Worm (Caenorhabditis elegans) whole organism, L4 larva: ENCODE measurements around the gene oac-8.

Experiments
- D1046.2 ChIP-seq: fragments of 200-800 bp; sonication (Bioruptor generic); IDR thresholded peaks from 2 replicates; pipeline ENCODE4 v1.3.6; 2022; ENCODE audit warnings: missing genetic modification characterization, missing compliant biosample characterization
- F10B5.3 ChIP-seq: sonication (generic microtip); optimal IDR thresholded peaks from 2 replicates; lab custom pipeline; 2016; ENCODE audit warnings: mild to moderate bottlenecking, missing genetic modification characterization, missing compliant biosample characterization
- F26F4.8 ChIP-seq: fragments of 200-800 bp; sonication (Bioruptor generic); conservative IDR thresholded peaks from 2 replicates; pipeline ENCODE4 v1.3.6; 2022; ENCODE audit warnings: missing genetic modification characterization, missing compliant biosample characterization
- F44E2.7 ChIP-seq: fragments of 200-800 bp; sonication (Bioruptor generic); IDR thresholded peaks from 2 replicates; pipeline ENCODE4 v2.1.2; 2022; ENCODE audit warnings: missing genetic modification characterization, missing compliant biosample characterization
- T20F7.1 ChIP-seq: fragments of 200-800 bp; sonication (Bioruptor generic); optimal IDR thresholded peaks from 2 replicates; lab custom pipeline; 2018; ENCODE audit warnings: mild to moderate bottlenecking, missing genetic modification characterization, missing compliant biosample characterization
- T26A8.4 ChIP-seq: fragments of 200-800 bp; sonication (Bioruptor generic); IDR thresholded peaks from 2 replicates; pipeline ENCODE4 v1.3.6; 2022; ENCODE audit warnings: missing genetic modification characterization, missing compliant biosample characterization
- Y75B8A.6 ChIP-seq: fragments of 200-800 bp; sonication (Bioruptor generic); IDR thresholded peaks from 2 replicates; pipeline ENCODE4 v1.3.6; 2022; ENCODE audit warnings: missing genetic modification reagents, missing genetic modification characterization, missing compliant biosample characterization
- aha-1 ChIP-seq: fragments of 150-350 bp; peaks from one replicate; lab custom pipeline; 2014; ENCODE audit warnings: missing biosample characterization, missing genetic modification characterization
- arid-1 ChIP-seq: fragments of 200-800 bp; sonication (Bioruptor generic); conservative IDR thresholded peaks from 2 replicates; pipeline ENCODE4 v1.3.6; 2022; ENCODE audit warnings: missing genetic modification reagents, missing genetic modification characterization, missing compliant biosample characterization
- attf-4 ChIP-seq: sonication (generic microtip); optimal IDR thresholded peaks from 3 replicates; lab custom pipeline; 2017; ENCODE audit warnings: missing biosample characterization, missing genetic modification characterization
- ceh-62 ChIP-seq: sonication (generic microtip); optimal IDR thresholded peaks from 2 replicates; lab custom pipeline; 2017; ENCODE audit warnings: missing biosample characterization, missing genetic modification characterization
- cey-2 ChIP-seq: sonication (generic microtip); optimal IDR thresholded peaks from 3 replicates; lab custom pipeline; 2017; ENCODE audit warnings: missing genetic modification characterization, mild to moderate bottlenecking, missing compliant biosample characterization, antibody characterized with exemption, borderline replicate concordance; ENCODE audit not compliant: insufficient read depth
- ctbp-1 ChIP-seq: fragments of 200-800 bp; sonication (Bioruptor generic); IDR thresholded peaks from 2 replicates; pipeline ENCODE4 v1.3.6; 2022; ENCODE audit warnings: missing genetic modification reagents, missing genetic modification characterization, missing compliant biosample characterization
- daf-16 ChIP-seq, 3 experiments: sonication (generic microtip); optimal IDR thresholded peaks; 2 replicates each; lab custom pipeline; 2016 to 2017; ENCODE audit warnings: missing genetic modification characterization in 3 of 3, missing genetic modification reagents in 3 of 3, mild to moderate bottlenecking in 2 of 3, missing compliant biosample characterization in 2 of 3, missing biosample characterization in 1 of 3, moderate library complexity in 1 of 3
- daf-8 ChIP-seq: fragments of 200-800 bp; sonication (Bioruptor generic); IDR thresholded peaks from 2 replicates; pipeline ENCODE4 v1.3.6; 2022; ENCODE audit warnings: missing genetic modification characterization, missing compliant biosample characterization
- dmd-8 ChIP-seq: fragments of 200-800 bp; sonication (Bioruptor generic); IDR thresholded peaks from 2 replicates; pipeline ENCODE4 v1.3.6; 2022; ENCODE audit warnings: missing genetic modification characterization, missing compliant biosample characterization
- fos-1 ChIP-seq: fragments of 150-350 bp; optimal IDR thresholded peaks from 2 replicates; lab custom pipeline; 2014; ENCODE audit warnings: missing biosample characterization, missing genetic modification characterization
- hif-1 ChIP-seq, 2 experiments: sonication (generic microtip); optimal IDR thresholded peaks; 2 replicates each; lab custom pipeline; 2016 to 2017; ENCODE audit warnings: missing compliant biosample characterization in 2 of 2, missing genetic modification characterization in 2 of 2, missing genetic modification reagents in 2 of 2, missing genotype in 2 of 2, mild to moderate bottlenecking in 1 of 2
- hlh-11 ChIP-seq: fragments of 200-800 bp; sonication (Bioruptor generic); optimal IDR thresholded peaks from 2 replicates; lab custom pipeline; 2018; ENCODE audit warnings: mild to moderate bottlenecking, missing genetic modification characterization, missing compliant biosample characterization
- hlh-30 ChIP-seq: sonication (generic microtip); optimal IDR thresholded peaks from 2 replicates; lab custom pipeline; 2017; ENCODE audit warnings: antibody characterized with exemption, mild to moderate bottlenecking, missing genetic modification characterization, missing compliant biosample characterization; ENCODE audit not compliant: insufficient read depth
- jun-1 ChIP-seq: fragments of 150-350 bp; optimal IDR thresholded peaks from 2 replicates; lab custom pipeline; 2014; ENCODE audit warnings: missing biosample characterization, missing genetic modification reagents, missing genetic modification characterization
- lin-13 ChIP-seq: fragments of 150-350 bp; optimal IDR thresholded peaks from 2 replicates; lab custom pipeline; 2014; ENCODE audit warnings: missing biosample characterization, missing genetic modification reagents, missing genetic modification characterization
- lsy-2 ChIP-seq, 2 experiments: fragments of 150-350 bp in 1 of 2; sonication (generic microtip) in 1 of 2; optimal IDR thresholded peaks; 2 replicates each; lab custom pipeline; 2014 to 2017; ENCODE audit warnings: missing biosample characterization in 2 of 2, missing genetic modification characterization in 2 of 2
- mdl-1 ChIP-seq, 2 experiments: fragments of 150-350 bp in 1 of 2; sonication (generic microtip) in 1 of 2; optimal IDR thresholded peaks; 2 replicates each; lab custom pipeline; 2014 to 2017; ENCODE audit warnings: missing biosample characterization in 2 of 2, missing genetic modification characterization in 2 of 2
- mdt-29 ChIP-seq: fragments of 200-800 bp; sonication (Bioruptor generic); IDR thresholded peaks from 2 replicates; pipeline ENCODE4 v1.3.6; 2022; ENCODE audit warnings: missing genetic modification reagents, missing genetic modification characterization, missing compliant biosample characterization
- mep-1 ChIP-seq: fragments of 150-350 bp; sonication (generic microtip); optimal IDR thresholded peaks from 3 replicates; lab custom pipeline; 2014; ENCODE audit warnings: missing biosample characterization, missing genetic modification characterization
- nhr-28 ChIP-seq: fragments of 150-350 bp; optimal IDR thresholded peaks from 2 replicates; lab custom pipeline; 2014; ENCODE audit warnings: missing biosample characterization, missing genetic modification characterization
- nhr-41 ChIP-seq: fragments of 200-800 bp; sonication (Bioruptor generic); IDR thresholded peaks from 2 replicates; pipeline ENCODE4 v1.3.6; 2022; ENCODE audit warnings: missing genetic modification reagents, missing genetic modification characterization, missing compliant biosample characterization
- rbr-2 ChIP-seq: sonication (generic microtip); optimal IDR thresholded peaks from 2 replicates; lab custom pipeline; 2016; ENCODE audit warnings: missing genotype, missing genetic modification characterization, missing compliant biosample characterization
- set-16 ChIP-seq: fragments of 200-800 bp; sonication (Bioruptor generic); IDR thresholded peaks from 2 replicates; pipeline ENCODE4 v1.3.6; 2022; ENCODE audit warnings: missing genetic modification reagents, missing genetic modification characterization, missing compliant biosample characterization
- skn-1 ChIP-seq: fragments of 150-350 bp; optimal IDR thresholded peaks from 2 replicates; lab custom pipeline; 2014; ENCODE audit warnings: missing biosample characterization, missing genetic modification characterization
- snpc-1.2 ChIP-seq: fragments of 200-800 bp; sonication (Bioruptor generic); IDR thresholded peaks from 2 replicates; pipeline ENCODE4 v1.3.6; 2022; ENCODE audit warnings: missing genetic modification reagents, missing genetic modification characterization, missing compliant biosample characterization
- spr-3 ChIP-seq: fragments of 200-800 bp; sonication (Bioruptor generic); optimal IDR thresholded peaks from 2 replicates; lab custom pipeline; 2018; ENCODE audit warnings: mild to moderate bottlenecking, missing genetic modification characterization, missing compliant biosample characterization
- unc-39 ChIP-seq: sonication (generic microtip); optimal IDR thresholded peaks from 2 replicates; lab custom pipeline; 2017; ENCODE audit warnings: missing biosample characterization, missing genetic modification characterization
- vab-7 ChIP-seq: fragments of 200-800 bp; sonication (Bioruptor generic); IDR thresholded peaks from 2 replicates; pipeline ENCODE4 v1.3.6; 2022; ENCODE audit warnings: missing genetic modification reagents, missing genetic modification characterization, missing compliant biosample characterization
- zag-1 ChIP-seq: fragments of 150-350 bp; optimal IDR thresholded peaks from 2 replicates; lab custom pipeline; 2014; ENCODE audit warnings: missing biosample characterization, missing genetic modification characterization
- zfp-2 ChIP-seq: sonication (generic microtip); optimal IDR thresholded peaks from 2 replicates; lab custom pipeline; 2016; ENCODE audit warnings: mild to moderate bottlenecking, missing genetic modification characterization, missing compliant biosample characterization
- zfp-3 ChIP-seq: fragments of 200-800 bp; sonication (Bioruptor generic); conservative IDR thresholded peaks from 2 replicates; pipeline ENCODE4 v1.3.6; 2022; ENCODE audit warnings: missing genetic modification reagents, missing genetic modification characterization, missing compliant biosample characterization

Gene oac-8

DNA sequence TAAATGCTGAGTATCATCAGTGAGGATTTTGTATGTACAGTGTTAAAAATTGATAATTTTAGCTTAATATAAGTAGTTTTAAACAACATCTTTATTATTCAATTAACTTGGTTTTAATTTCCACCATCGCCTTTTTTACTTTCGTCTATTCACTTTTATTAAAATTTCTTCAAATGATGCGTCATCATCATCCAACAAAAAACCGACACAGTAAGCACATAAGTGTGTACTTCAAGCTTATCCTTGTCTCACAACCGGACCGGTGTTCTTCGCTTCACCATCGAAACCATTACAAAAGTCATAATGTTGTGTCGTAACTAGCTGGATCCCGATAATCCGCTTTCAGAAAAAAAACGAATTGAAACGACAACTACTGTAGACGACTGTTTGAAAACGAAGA, 12.2 kb downstream of the oac-8 start, which contains the start of gene C43F9.11:
C43F9.11 (plus strand) TSS at position 301 of the 400 bp plus-strand sequence.
- TF ChIP-seq unc-39 (tag; lab: Kevin White, UChicago) (no peak), daf-8 (GFP tag; lab: Robert Waterston, UW) (no peak), dmd-8 (no peak), mdt-29 (GFP tag; lab: Robert Waterston, UW) (no peak), fos-1 (tag; lab: Kevin White, UChicago) (no peak), arid-1 (GFP tag; lab: Robert Waterston, UW) (no peak), Y75B8A.6 (GFP tag; lab: Robert Waterston, UW) (no peak), snpc-1.2 (GFP tag; lab: Robert Waterston, UW) (no peak), cey-2 (no peak), lin-13 (no peak), mdl-1 (tag; optimal IDR thresholded peaks at IDR 0.05; lab: Kevin White, UChicago) (no peak), zfp-2 (tag; lab: Kevin White, UChicago) (no peak), vab-7 (GFP tag; lab: Robert Waterston, UW) (no peak), F44E2.7 (GFP tag; lab: Robert Waterston, UW) (no peak)
- TF ChIP-seq, all 104 proteins: peak for 0

ce11 chrIV:10599983-10600382, 15.6 kb downstream of the oac-8 start, which contains the start of gene R09H10.1:
TSS of gene R09H10.1 (plus strand) at chrIV:10600283.
- no peak for TF ChIP-seq daf-8 (GFP tag; lab: Robert Waterston, UW)
- TF ChIP-seq lsy-2 (tag; optimal IDR thresholded peaks at IDR 0.05; lab: Kevin White, UChicago) = no peak
- TF ChIP-seq skn-1 (tag; lab: Kevin White, UChicago) = no peak
- TF ChIP-seq nhr-28 (tag; lab: Kevin White, UChicago) = no peak
- no peak for TF ChIP-seq T20F7.1 (GFP tag; lab: Kevin White, UChicago)
- TF ChIP-seq F10B5.3 (tag; lab: Kevin White, UChicago) = no peak
- no peak for TF ChIP-seq T26A8.4 (GFP tag; lab: Robert Waterston, UW)
- TF ChIP-seq ceh-62 (tag; lab: Kevin White, UChicago) = no peak
- TF ChIP-seq attf-4 = no peak
- TF ChIP-seq D1046.2 (GFP tag; lab: Robert Waterston, UW) = no peak
- no peak for TF ChIP-seq zfp-2 (tag; lab: Kevin White, UChicago)
- no peak for TF ChIP-seq unc-39 (tag; lab: Kevin White, UChicago)
- no peak for TF ChIP-seq zfp-3 (GFP tag; lab: Robert Waterston, UW)

- TF ChIP-seq dmd-8 (no peak), nhr-41 (GFP tag; lab: Robert Waterston, UW) (no peak), rbr-2 (tag; lab: Kevin White, UChicago) (no peak), snpc-1.2 (GFP tag; lab: Robert Waterston, UW) (no peak), ctbp-1 (GFP tag; lab: Robert Waterston, UW) (no peak), daf-16 (GFP tag; optimal IDR thresholded peaks at IDR 0.05; lab: Kevin White, UChicago) (no peak), daf-16 (tag; optimal IDR thresholded peaks at IDR 0.05; lab: Kevin White, UChicago) (no peak), aha-1 (tag; lab: Kevin White, UChicago) (no peak), hlh-11 (tag; lab: Kevin White, UChicago) (no peak), skn-1 (tag; lab: Kevin White, UChicago) (no peak), spr-3 (GFP tag; lab: Kevin White, UChicago) (no peak), zag-1 (tag; lab: Kevin White, UChicago) (no peak), hlh-30 (tag; lab: Kevin White, UChicago) (no peak), F26F4.8 (GFP tag; lab: Robert Waterston, UW) (no peak), F10B5.3 (tag; lab: Kevin White, UChicago) (no peak), attf-4 (no peak), hif-1 (tag; optimal IDR thresholded peaks at IDR 0.05; lab: Kevin White, UChicago) (no peak), mep-1 (no peak), set-16 (GFP tag; lab: Robert Waterston, UW) (no peak), jun-1 (tag; lab: Kevin White, UChicago) (no peak)
Observed at ce11 chrIV:10602644-10603043, 18.3 kb downstream of the oac-8 start, which contains the start of gene R09H10.2. TSS of gene R09H10.2 (plus strand) at chrIV:10602944.
